Worm (Caenorhabditis elegans): ENCODE results near the gene fndc-1.

- peak; percentile 95 for TF ChIP-seq W03F9.2 (tag; optimal IDR thresholded peaks at IDR 0.05)
- TF ChIP-seq him-1 (tag; optimal IDR thresholded peaks at IDR 0.05) = no peak
- TF ChIP-seq dao-5 (tag; optimal IDR thresholded peaks at IDR 0.05) = no peak
Observed at ce11 chrII:11238869-11239647, 1.9 kb upstream of the fndc-1 start, which contains the start of the genes rpn-9 and T06D8.9.
